Worm (Caenorhabditis elegans) whole organism, mixed stage, embryonic: ENCODE measurements around the gene C49G7.7.

Experiments used
- M03D4.4 ChIP-seq: sonication (generic microtip); optimal IDR thresholded peaks from 2 replicates; lab custom pipeline; 2017; ENCODE audit warnings: mild to moderate bottlenecking, missing genetic modification characterization, missing compliant biosample characterization
- bed-3 ChIP-seq: fragments of 200-800 bp; sonication (Bioruptor generic); optimal IDR thresholded peaks from 3 replicates; lab custom pipeline; 2018; ENCODE audit warnings: mild to moderate bottlenecking, missing genetic modification characterization, moderate library complexity, missing compliant biosample characterization
- blmp-1 ChIP-seq: fragments of 150-350 bp; optimal IDR thresholded peaks from 2 replicates; lab custom pipeline; 2014; ENCODE audit warnings: missing biosample characterization, missing genetic modification characterization
- ceh-39 ChIP-seq: fragments of 150-350 bp; optimal IDR thresholded peaks from 2 replicates; lab custom pipeline; 2014; ENCODE audit warnings: missing biosample characterization, missing genetic modification characterization
- ceh-43 ChIP-seq: fragments of 200-800 bp; sonication (Bioruptor generic); optimal IDR thresholded peaks from 2 replicates; lab custom pipeline; 2018; ENCODE audit warnings: mild to moderate bottlenecking, missing genetic modification characterization, moderate library complexity, missing compliant biosample characterization
- ceh-83 ChIP-seq: fragments of 200-800 bp; sonication (Bioruptor generic); optimal IDR thresholded peaks from 2 replicates; lab custom pipeline; 2018; ENCODE audit warnings: mild to moderate bottlenecking, missing genetic modification characterization, missing compliant biosample characterization
- ces-1 ChIP-seq: fragments of 150-350 bp; optimal IDR thresholded peaks from 2 replicates; lab custom pipeline; 2014; ENCODE audit warnings: missing biosample characterization, missing genetic modification reagents, missing genetic modification characterization
- cnd-1 ChIP-seq: fragments of 200-800 bp; sonication (Bioruptor generic); optimal IDR thresholded peaks from 2 replicates; lab custom pipeline; 2018; ENCODE audit warnings: mild to moderate bottlenecking, missing genetic modification characterization, missing compliant biosample characterization
- elt-1 ChIP-seq: sonication (generic microtip); optimal IDR thresholded peaks from 2 replicates; lab custom pipeline; 2017; ENCODE audit warnings: missing genetic modification characterization, mild to moderate bottlenecking, missing compliant biosample characterization, antibody characterized with exemption, moderate library complexity, borderline replicate concordance; ENCODE audit not compliant: insufficient read depth
- elt-3 ChIP-seq: fragments of 150-350 bp; optimal IDR thresholded peaks from 2 replicates; lab custom pipeline; 2014; ENCODE audit warnings: missing biosample characterization, missing genetic modification characterization
- flh-1 ChIP-seq: fragments of 200-800 bp; sonication (Bioruptor generic); optimal IDR thresholded peaks from 2 replicates; lab custom pipeline; 2018; ENCODE audit warnings: mild to moderate bottlenecking, missing genetic modification characterization, moderate library complexity, missing compliant biosample characterization
- ham-2 ChIP-seq: fragments of 200-800 bp; sonication (Bioruptor generic); optimal IDR thresholded peaks from 2 replicates; lab custom pipeline; 2018; ENCODE audit warnings: mild to moderate bottlenecking, missing genetic modification characterization, missing compliant biosample characterization
- hlh-1 ChIP-seq: fragments of 150-350 bp; optimal IDR thresholded peaks from 2 replicates; lab custom pipeline; 2014; ENCODE audit warnings: missing biosample characterization, missing genetic modification reagents, missing genetic modification characterization
- lin-13 ChIP-seq: fragments of 150-350 bp; optimal IDR thresholded peaks from 2 replicates; lab custom pipeline; 2014; ENCODE audit warnings: missing biosample characterization, missing genetic modification characterization
- lin-32 ChIP-seq: fragments of 200-800 bp; sonication (Bioruptor generic); optimal IDR thresholded peaks from 2 replicates; lab custom pipeline; 2018; ENCODE audit warnings: mild to moderate bottlenecking, missing genetic modification characterization, missing compliant biosample characterization
- lsy-2 ChIP-seq: fragments of 150-350 bp; optimal IDR thresholded peaks from 2 replicates; lab custom pipeline; 2014; ENCODE audit warnings: missing biosample characterization, missing genetic modification characterization
- mep-1 ChIP-seq: fragments of 150-350 bp; optimal IDR thresholded peaks from 2 replicates; lab custom pipeline; 2017; ENCODE audit warnings: missing biosample characterization, missing genetic modification reagents, missing genetic modification characterization, inconsistent platforms
- mls-2 ChIP-seq: sonication (generic microtip); optimal IDR thresholded peaks from 2 replicates; lab custom pipeline; 2016; ENCODE audit warnings: mild to moderate bottlenecking, missing genetic modification characterization, moderate library complexity, missing compliant biosample characterization
- nhr-12 ChIP-seq: fragments of 150-350 bp; optimal IDR thresholded peaks from 2 replicates; lab custom pipeline; 2014; ENCODE audit warnings: missing biosample characterization, missing genetic modification characterization
- nhr-2 ChIP-seq: fragments of 150-350 bp; optimal IDR thresholded peaks from 2 replicates; lab custom pipeline; 2014; ENCODE audit warnings: missing biosample characterization, missing genetic modification characterization
- nhr-237 ChIP-seq: fragments of 150-350 bp; optimal IDR thresholded peaks from 2 replicates; lab custom pipeline; 2014; ENCODE audit warnings: missing biosample characterization, missing genetic modification characterization
- nhr-28 ChIP-seq: fragments of 150-350 bp; optimal IDR thresholded peaks from 2 replicates; lab custom pipeline; 2014; ENCODE audit warnings: missing biosample characterization, missing genetic modification characterization
- nhr-76 ChIP-seq: sonication (generic microtip); optimal IDR thresholded peaks from 2 replicates; lab custom pipeline; 2017; ENCODE audit warnings: missing biosample characterization, missing genetic modification characterization
- pha-4 ChIP-seq: fragments of 150-350 bp; optimal IDR thresholded peaks from 2 replicates; lab custom pipeline; 2018; ENCODE audit warnings: missing biosample characterization, missing genetic modification reagents, missing genetic modification characterization
- sem-2 ChIP-seq: fragments of 200-800 bp; sonication (Bioruptor generic); optimal IDR thresholded peaks from 2 replicates; lab custom pipeline; 2018; ENCODE audit warnings: mild to moderate bottlenecking, missing genetic modification characterization, missing compliant biosample characterization
- snpc-4 ChIP-seq: fragments of 150-350 bp; optimal IDR thresholded peaks from 2 replicates; lab custom pipeline; 2014; ENCODE audit warnings: missing biosample characterization, missing genetic modification characterization
- sptf-1 ChIP-seq: sonication (generic microtip); optimal IDR thresholded peaks from 2 replicates; lab custom pipeline; 2017; ENCODE audit warnings: mild to moderate bottlenecking, missing genetic modification characterization, moderate library complexity, missing compliant biosample characterization
- tbx-8 ChIP-seq: fragments of 200-800 bp; sonication (Bioruptor generic); optimal IDR thresholded peaks from 2 replicates; lab custom pipeline; 2018; ENCODE audit warnings: mild to moderate bottlenecking, missing genetic modification characterization, moderate library complexity, missing compliant biosample characterization
- unc-120 ChIP-seq: sonication (generic microtip); optimal IDR thresholded peaks from 2 replicates; lab custom pipeline; 2017; ENCODE audit warnings: missing genetic modification characterization, missing compliant biosample characterization; ENCODE audit not compliant: poor library complexity, severe bottlenecking
- unc-39 ChIP-seq: fragments of 150-350 bp; optimal IDR thresholded peaks from 2 replicates; lab custom pipeline; 2014; ENCODE audit warnings: missing biosample characterization, missing genetic modification characterization
- unc-62 ChIP-seq: fragments of 150-350 bp; optimal IDR thresholded peaks from 2 replicates; lab custom pipeline; 2014; ENCODE audit warnings: missing biosample characterization, missing genetic modification reagents, missing genetic modification characterization
- zip-8 ChIP-seq: fragments of 150-350 bp; optimal IDR thresholded peaks from 2 replicates; lab custom pipeline; 2014; ENCODE audit warnings: missing biosample characterization, missing genetic modification characterization
- ztf-11 ChIP-seq: fragments of 150-350 bp; optimal IDR thresholded peaks from 2 replicates; lab custom pipeline; 2014; ENCODE audit warnings: missing biosample characterization, missing genetic modification characterization

The C49G7.7 gene

DNA sequence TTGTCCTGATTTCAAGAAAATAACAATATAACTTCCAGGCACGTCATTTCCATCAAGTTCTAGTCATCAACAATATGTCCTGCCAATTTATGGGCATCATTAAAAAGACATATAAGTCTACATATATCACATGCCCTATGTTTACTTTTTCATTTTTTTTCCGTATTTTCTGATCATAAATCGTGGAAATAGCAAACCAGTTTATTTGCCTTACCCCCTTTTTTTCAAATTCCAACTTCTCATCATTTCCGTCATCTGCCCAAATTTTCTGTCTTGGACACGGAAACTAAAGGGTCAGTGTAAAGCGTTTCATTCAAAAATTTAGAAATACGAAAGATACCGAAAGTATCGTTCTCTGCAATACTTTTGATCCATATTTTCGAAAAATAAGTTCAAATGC lies 41.9 kb upstream of the C49G7.7 start:
- TF ChIP-seq nhr-237 (tag; lab: Kevin White, UChicago) (no peak), bed-3 (GFP tag; lab: Kevin White, UChicago) (no peak), lsy-2 (tag; lab: Kevin White, UChicago) (no peak), hlh-1 (tag; lab: Kevin White, UChicago) (no peak), nhr-76 (tag; lab: Kevin White, UChicago) (no peak), cnd-1 (tag; lab: Kevin White, UChicago) (no peak), ham-2 (GFP tag; lab: Kevin White, UChicago) (no peak), pha-4 (tag; lab: Kevin White, UChicago) (no peak), ceh-83 (GFP tag; lab: Kevin White, UChicago) (no peak), tbx-8 (no peak), ztf-11 (tag; lab: Kevin White, UChicago) (no peak), snpc-4 (tag; lab: Kevin White, UChicago) (no peak), lin-32 (no peak), ceh-43 (GFP tag; lab: Kevin White, UChicago) (no peak)

ce11 chrV:3994048-3994447 lies 40.2 kb upstream of the C49G7.7 start, which contains the start of gene K09D9.9:
K09D9.9 (minus strand) TSS chrV:3994148.
- no peak for TF ChIP-seq elt-1 (tag; lab: Kevin White, UChicago)
- no peak for TF ChIP-seq ztf-11 (tag; lab: Kevin White, UChicago)
- TF ChIP-seq hlh-1 (tag; lab: Kevin White, UChicago), result no peak
- TF ChIP-seq sem-2 (GFP tag; lab: Kevin White, UChicago), result no peak
- no peak for TF ChIP-seq M03D4.4 (tag; lab: Kevin White, UChicago)
- TF ChIP-seq lsy-2 (tag; lab: Kevin White, UChicago), result no peak
- TF ChIP-seq nhr-12, result no peak
- TF ChIP-seq ceh-39, result no peak
- no peak for TF ChIP-seq bed-3 (GFP tag; lab: Kevin White, UChicago)
- TF ChIP-seq blmp-1, result no peak
- TF ChIP-seq ham-2 (GFP tag; lab: Kevin White, UChicago), result no peak
- no peak for TF ChIP-seq lin-32
- no peak for TF ChIP-seq nhr-28
- TF ChIP-seq nhr-237 (tag; lab: Kevin White, UChicago), result no peak
- no peak for TF ChIP-seq nhr-2 (tag; lab: Kevin White, UChicago)
- no peak for TF ChIP-seq lin-13 (tag; lab: Kevin White, UChicago)

DNA sequence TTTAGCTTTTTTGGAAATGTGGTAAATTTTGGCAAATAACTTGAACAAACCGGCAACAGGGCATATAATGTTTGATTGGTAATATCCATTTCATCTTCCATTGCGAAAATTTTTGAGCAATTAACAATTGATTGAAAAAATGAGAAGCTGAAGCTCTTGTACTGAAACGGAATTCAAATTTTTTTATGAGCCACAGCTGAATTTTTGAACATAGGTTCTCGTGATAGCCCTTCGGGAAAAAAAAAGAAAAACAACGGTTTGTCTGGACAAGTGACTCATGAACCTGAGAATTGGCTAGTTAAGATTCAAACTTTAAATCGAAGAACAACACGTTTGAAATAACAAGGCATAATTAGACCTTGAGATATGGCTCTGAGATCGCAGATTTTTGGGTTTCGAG lies 38.4 kb upstream of the C49G7.7 start, which contains the start of gene srx-62:
Gene srx-62 (minus strand): TSS at position 101 of the 400 bp plus-strand sequence.
- TF ChIP-seq ceh-39 (no peak), nhr-12 (no peak), unc-62 (GFP tag; lab: Kevin White, UChicago) (no peak), cnd-1 (tag; lab: Kevin White, UChicago) (no peak), zip-8 (tag; lab: Kevin White, UChicago) (no peak), ceh-83 (GFP tag; lab: Kevin White, UChicago) (no peak), blmp-1 (no peak), sem-2 (GFP tag; lab: Kevin White, UChicago) (no peak), nhr-237 (tag; lab: Kevin White, UChicago) (no peak)

DNA sequence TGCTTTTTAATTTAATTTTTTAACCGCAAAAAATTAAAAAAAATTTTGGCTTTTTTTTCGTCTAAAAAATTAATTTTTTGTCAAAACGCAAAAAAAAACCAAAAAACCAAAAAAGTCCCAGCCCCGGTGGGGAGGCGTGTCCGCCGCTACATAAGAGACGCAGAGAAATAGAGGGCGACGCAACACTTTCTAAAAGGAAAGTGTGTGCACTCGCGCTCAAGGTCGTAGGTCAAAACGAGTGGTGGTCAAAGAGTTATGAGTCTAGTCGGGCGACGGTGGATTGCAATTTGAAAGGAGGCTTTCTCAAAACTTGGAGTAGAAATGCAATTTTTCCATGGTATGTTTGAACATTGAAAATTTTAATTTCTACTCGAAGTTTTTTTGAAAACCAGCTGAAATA lies 29.7 kb upstream of the C49G7.7 start:
- TF ChIP-seq nhr-2 (tag; lab: Kevin White, UChicago), result no peak
- no peak for TF ChIP-seq ces-1 (GFP tag; lab: Kevin White, UChicago)
- TF ChIP-seq unc-120 (tag; lab: Kevin White, UChicago), result no peak
- TF ChIP-seq unc-39, result no peak
- TF ChIP-seq blmp-1, result no peak
- no peak for TF ChIP-seq nhr-28
- TF ChIP-seq lsy-2 (tag; lab: Kevin White, UChicago), result no peak
- TF ChIP-seq sem-2 (GFP tag; lab: Kevin White, UChicago), result no peak
- TF ChIP-seq zip-8 (tag; lab: Kevin White, UChicago), result no peak
- no peak for TF ChIP-seq ceh-43 (GFP tag; lab: Kevin White, UChicago)
- no peak for TF ChIP-seq elt-3 (tag; lab: Kevin White, UChicago)
- no peak for TF ChIP-seq elt-1 (tag; lab: Kevin White, UChicago)
- TF ChIP-seq, all 35 proteins: peak for 0

- no peak for TF ChIP-seq zip-8 (tag; lab: Kevin White, UChicago)
- no peak for TF ChIP-seq nhr-12
- no peak for TF ChIP-seq unc-39
- TF ChIP-seq nhr-28, result no peak
- no peak for TF ChIP-seq tbx-8
- no peak for TF ChIP-seq nhr-2 (tag; lab: Kevin White, UChicago)
- TF ChIP-seq elt-1 (tag; lab: Kevin White, UChicago), result no peak
- TF ChIP-seq bed-3 (GFP tag; lab: Kevin White, UChicago), result no peak
- TF ChIP-seq lin-13 (tag; lab: Kevin White, UChicago), result no peak
- no peak for TF ChIP-seq nhr-237 (tag; lab: Kevin White, UChicago)
- no peak for TF ChIP-seq flh-1 (GFP tag; lab: Kevin White, UChicago)
- TF ChIP-seq hlh-1 (tag; lab: Kevin White, UChicago), result no peak
- no peak for TF ChIP-seq nhr-76 (tag; lab: Kevin White, UChicago)
- TF ChIP-seq mep-1 (tag; lab: Kevin White, UChicago), result no peak
- TF ChIP-seq ham-2 (GFP tag; lab: Kevin White, UChicago), result no peak
- TF ChIP-seq unc-120 (tag; lab: Kevin White, UChicago), result no peak
- no peak for TF ChIP-seq mls-2 (tag; lab: Kevin White, UChicago)
- no peak for TF ChIP-seq sptf-1 (tag; lab: Kevin White, UChicago)
- TF ChIP-seq lin-32, result no peak
These were observed 29.1 kb upstream of the C49G7.7 start, which contains the start of gene srh-8 for ce11 chrV:4005219-4005618. srh-8 (plus strand) TSS chrV:4005519.
